Fruit fly (Drosophila melanogaster) whole organism, embryonic: ENCODE data around the gene CG8379.

ENCODE experiments used
- Abd-B ChIP-seq: fragments of 200-800 bp; sonication (Bioruptor generic); optimal IDR thresholded peaks from 2 replicates; lab custom pipeline; 2018; ENCODE audit warnings: missing biosample characterization, mild to moderate bottlenecking, missing genetic modification characterization, moderate library complexity
- Asciz ChIP-seq: fragments of 200-800 bp; sonication (Bioruptor generic); optimal IDR thresholded peaks from 2 replicates; lab custom pipeline; 2017; ENCODE audit warnings: missing biosample characterization, mild to moderate bottlenecking, missing genetic modification characterization, missing genetic modification reagents
- CG11696 ChIP-seq: fragments of 200-800 bp; sonication (Bioruptor generic); IDR thresholded peaks from 2 replicates; pipeline ENCODE4 v1.3.6; 2022; ENCODE audit warnings: missing biosample characterization, missing genetic modification characterization
- CG12071 ChIP-seq: fragments of 200-800 bp; sonication (Bioruptor generic); optimal IDR thresholded peaks from 3 replicates; lab custom pipeline; 2018; ENCODE audit warnings: missing biosample characterization, mild to moderate bottlenecking, missing genetic modification characterization
- CG12155 ChIP-seq: fragments of 200-800 bp; sonication (Bioruptor generic); optimal IDR thresholded peaks from 3 replicates; lab custom pipeline; 2016; ENCODE audit warnings: missing biosample characterization, missing genetic modification characterization
- CG12236 ChIP-seq: fragments of 200-800 bp; sonication (Bioruptor generic); optimal IDR thresholded peaks from 2 replicates; lab custom pipeline; 2016; ENCODE audit warnings: missing biosample characterization, missing genetic modification characterization
- CG13123 ChIP-seq: fragments of 200-800 bp; sonication (Bioruptor generic); optimal IDR thresholded peaks from 2 replicates; lab custom pipeline; 2016; ENCODE audit warnings: missing biosample characterization, missing genetic modification characterization
- CG14965 ChIP-seq: fragments of 200-800 bp; sonication (Bioruptor generic); optimal IDR thresholded peaks from 2 replicates; lab custom pipeline; 2016; ENCODE audit warnings: missing biosample characterization, missing genetic modification characterization, borderline replicate concordance
- CG15479 ChIP-seq: fragments of 200-800 bp; sonication (Bioruptor generic); optimal IDR thresholded peaks from 3 replicates; lab custom pipeline; 2019; ENCODE audit warnings: missing biosample characterization, mild to moderate bottlenecking, missing genetic modification characterization, moderate library complexity
- CG16779 ChIP-seq: fragments of 200-800 bp; sonication (Bioruptor generic); IDR thresholded peaks from 2 replicates; pipeline ENCODE4 v1.3.6; 2022; ENCODE audit warnings: missing biosample characterization, missing genetic modification characterization
- CG16863 ChIP-seq: fragments of 200-800 bp; sonication (Bioruptor generic); optimal IDR thresholded peaks from 3 replicates; lab custom pipeline; 2016; ENCODE audit warnings: missing biosample characterization, missing genetic modification characterization
- CG17359 ChIP-seq: fragments of 200-800 bp; sonication (Bioruptor generic); optimal IDR thresholded peaks from 3 replicates; lab custom pipeline; 2018; ENCODE audit warnings: missing biosample characterization, mild to moderate bottlenecking, missing genetic modification characterization, moderate library complexity
- CG17612 ChIP-seq: fragments of 200-800 bp; sonication (Bioruptor generic); IDR thresholded peaks from 2 replicates; pipeline ENCODE4 v1.3.6; 2022; ENCODE audit warnings: missing biosample characterization, missing genetic modification characterization
- CG2712 ChIP-seq: fragments of 200-800 bp; optimal IDR thresholded peaks from 3 replicates; lab custom pipeline; 2019; ENCODE audit warnings: missing biosample characterization, mild to moderate bottlenecking, missing genetic modification characterization, moderate library complexity
- CG2889 ChIP-seq: fragments of 200-800 bp; sonication (Bioruptor generic); IDR thresholded peaks from 3 replicates; pipeline ENCODE4 v1.3.6; 2022; ENCODE audit warnings: missing biosample characterization, missing genetic modification characterization
- CG32532 ChIP-seq: fragments of 200-800 bp; sonication (Bioruptor generic); IDR thresholded peaks from 2 replicates; pipeline ENCODE4 v1.3.6; 2022; ENCODE audit warnings: missing biosample characterization, missing genetic modification characterization
- CG3407 ChIP-seq: fragments of 200-800 bp; sonication (Bioruptor generic); optimal IDR thresholded peaks from 2 replicates; lab custom pipeline; 2018; ENCODE audit warnings: missing biosample characterization, mild to moderate bottlenecking, missing genetic modification characterization
- CG3838 ChIP-seq: fragments of 200-800 bp; sonication (Bioruptor generic); optimal IDR thresholded peaks from 3 replicates; lab custom pipeline; 2016; ENCODE audit warnings: missing biosample characterization, missing genetic modification characterization
- CG8290 ChIP-seq, 3 experiments: fragments of 200-800 bp; sonication (Bioruptor generic); optimal IDR thresholded peaks; 2 replicates each; lab custom pipeline; 2016 to 2019; ENCODE audit warnings: missing biosample characterization in 3 of 3, missing genetic modification characterization in 3 of 3, mild to moderate bottlenecking in 2 of 3, moderate library complexity in 1 of 3
- CG8765 ChIP-seq: fragments of 200-800 bp; sonication (Bioruptor generic); IDR thresholded peaks from 2 replicates; pipeline ENCODE4 v1.3.6; 2022; ENCODE audit warnings: missing biosample characterization, missing genetic modification characterization
- Dll ChIP-seq: fragments of 200-800 bp; sonication (Bioruptor generic); IDR thresholded peaks from 4 replicates; pipeline ENCODE4 v1.3.6; 2022; ENCODE audit warnings: missing biosample characterization, missing genetic modification characterization; ENCODE audit not compliant: partially characterized antibody
- Dref ChIP-seq: fragments of 200-800 bp; sonication (Bioruptor generic); IDR thresholded peaks from 2 replicates; pipeline ENCODE4 v1.3.6; 2022; ENCODE audit warnings: missing biosample characterization, missing genetic modification characterization
- Elba2 ChIP-seq: fragments of 200-800 bp; sonication (Bioruptor generic); optimal IDR thresholded peaks from 3 replicates; lab custom pipeline; 2016; ENCODE audit warnings: missing biosample characterization, missing genetic modification characterization
- Ets97D ChIP-seq: fragments of 200-800 bp; sonication (Bioruptor generic); optimal IDR thresholded peaks from 3 replicates; lab custom pipeline; 2016; ENCODE audit warnings: missing biosample characterization, missing genetic modification characterization
- GATAe ChIP-seq: fragments of 200-800 bp; sonication (Bioruptor generic); conservative IDR thresholded peaks from 2 replicates; pipeline ENCODE4 v1.3.6; 2022; ENCODE audit warnings: missing biosample characterization, missing genetic modification characterization
- Gug ChIP-seq: fragments of 200-800 bp; sonication (Bioruptor generic); IDR thresholded peaks from 4 replicates; pipeline ENCODE4 v1.3.6; 2022; ENCODE audit warnings: missing biosample characterization, missing genetic modification characterization
- HmgD ChIP-seq: fragments of 200-800 bp; sonication (Bioruptor generic); optimal IDR thresholded peaks from 3 replicates; lab custom pipeline; 2016; ENCODE audit warnings: missing biosample characterization, missing genetic modification characterization
- Hr39 ChIP-seq: fragments of >200 bp; optimal IDR thresholded peaks from 2 replicates; lab custom pipeline; 2017
- Jarid2 ChIP-seq: fragments of 200-800 bp; sonication (Bioruptor generic); optimal IDR thresholded peaks from 3 replicates; lab custom pipeline; 2017; ENCODE audit warnings: mild to moderate bottlenecking, missing biosample characterization, missing genetic modification reagents, missing genetic modification characterization
- Lim3 ChIP-seq: fragments of 200-800 bp; sonication (Bioruptor generic); IDR thresholded peaks from 2 replicates; pipeline ENCODE4 v1.3.6; 2022; ENCODE audit warnings: missing biosample characterization, missing genetic modification characterization
- NC2α ChIP-seq: fragments of 200-800 bp; sonication (Bioruptor generic); optimal IDR thresholded peaks from 2 replicates; lab custom pipeline; 2016; ENCODE audit warnings: missing biosample characterization, missing genetic modification characterization
- NC2β ChIP-seq: fragments of 200-800 bp; sonication (Bioruptor generic); optimal IDR thresholded peaks from 2 replicates; lab custom pipeline; 2016; ENCODE audit warnings: missing biosample characterization, missing genetic modification characterization
- Poxn ChIP-seq: fragments of 200-800 bp; sonication (Bioruptor generic); IDR thresholded peaks from 2 replicates; pipeline ENCODE4 v1.3.6; 2022; ENCODE audit warnings: missing biosample characterization, missing genetic modification characterization
- bbx ChIP-seq: fragments of 200-800 bp; sonication (Bioruptor generic); IDR thresholded peaks from 2 replicates; pipeline ENCODE4 v1.3.6; 2022; ENCODE audit warnings: missing biosample characterization, missing genetic modification characterization; ENCODE audit not compliant: partially characterized antibody
- bcd ChIP-seq: fragments of 200-800 bp; sonication (Bioruptor generic); optimal IDR thresholded peaks from 2 replicates; lab custom pipeline; 2017; ENCODE audit warnings: missing biosample characterization, mild to moderate bottlenecking, missing genetic modification characterization
- cas ChIP-seq: fragments of 200-800 bp; sonication (Bioruptor generic); IDR thresholded peaks from 2 replicates; pipeline ENCODE4 v1.3.6; 2022; ENCODE audit warnings: missing biosample characterization, missing genetic modification characterization
- dmrt11E ChIP-seq: fragments of 200-800 bp; sonication (Bioruptor generic); optimal IDR thresholded peaks from 3 replicates; lab custom pipeline; 2018; ENCODE audit warnings: missing biosample characterization, mild to moderate bottlenecking, missing genetic modification characterization, moderate library complexity
- eyg ChIP-seq: fragments of 200-800 bp; sonication (Bioruptor generic); optimal IDR thresholded peaks from 3 replicates; lab custom pipeline; 2016; ENCODE audit warnings: missing biosample characterization, missing genetic modification characterization
- h ChIP-seq: fragments of >200 bp; optimal IDR thresholded peaks from 2 replicates; lab custom pipeline; 2017
- ind ChIP-seq: fragments of 200-800 bp; sonication (Bioruptor generic); optimal IDR thresholded peaks from 3 replicates; lab custom pipeline; 2016; ENCODE audit warnings: missing biosample characterization, missing genetic modification characterization
- kni ChIP-seq: fragments of 200-800 bp; sonication (Bioruptor generic); optimal IDR thresholded peaks from 3 replicates; lab custom pipeline; 2017; ENCODE audit warnings: mild to moderate bottlenecking, missing biosample characterization, missing genetic modification reagents, missing genetic modification characterization
- knrl ChIP-seq: fragments of 200-800 bp; sonication (Bioruptor generic); IDR thresholded peaks from 3 replicates; pipeline ENCODE4 v1.3.6; 2022; ENCODE audit warnings: missing biosample characterization, missing genetic modification characterization; ENCODE audit not compliant: partially characterized antibody
- mam ChIP-seq: fragments of 200-800 bp; sonication (Bioruptor generic); optimal IDR thresholded peaks from 3 replicates; lab custom pipeline; 2016; ENCODE audit warnings: missing biosample characterization, missing genetic modification characterization
- nerfin-1 ChIP-seq: fragments of 200-800 bp; sonication (Bioruptor generic); optimal IDR thresholded peaks from 3 replicates; lab custom pipeline; 2019; ENCODE audit warnings: missing biosample characterization, mild to moderate bottlenecking, missing genetic modification characterization, moderate library complexity
- onecut ChIP-seq: fragments of 200-800 bp; sonication (Bioruptor generic); IDR thresholded peaks from 2 replicates; pipeline ENCODE4 v1.3.6; 2022; ENCODE audit warnings: missing biosample characterization, missing genetic modification characterization
- psq ChIP-seq: fragments of 200-800 bp; sonication (Bioruptor generic); optimal IDR thresholded peaks from 2 replicates; lab custom pipeline; 2017; ENCODE audit warnings: missing biosample characterization, missing genetic modification characterization
- repo ChIP-seq: fragments of 200-800 bp; sonication (Bioruptor generic); optimal IDR thresholded peaks from 2 replicates; lab custom pipeline; 2016; ENCODE audit warnings: missing biosample characterization, missing genetic modification characterization
- sens ChIP-seq: fragments of 200-800 bp; sonication (Bioruptor generic); peaks from one replicate; lab custom pipeline; 2016; ENCODE audit warnings: missing biosample characterization, missing genetic modification characterization
- sr ChIP-seq: fragments of 200-800 bp; sonication (Bioruptor generic); IDR thresholded peaks from 3 replicates; pipeline ENCODE4 v1.3.6; 2022; ENCODE audit warnings: missing biosample characterization, missing genetic modification characterization
- tin ChIP-seq: fragments of 200-800 bp; sonication (Bioruptor generic); optimal IDR thresholded peaks from 3 replicates; lab custom pipeline; 2016; ENCODE audit warnings: missing biosample characterization, missing genetic modification characterization
- wdn ChIP-seq: fragments of 200-800 bp; sonication (Bioruptor generic); IDR thresholded peaks from 2 replicates; pipeline ENCODE4 v1.3.6; 2022; ENCODE audit warnings: missing biosample characterization, missing genetic modification characterization
- zfh2 ChIP-seq: fragments of 200-800 bp; sonication (Bioruptor generic); optimal IDR thresholded peaks from 2 replicates; lab custom pipeline; 2016; ENCODE audit warnings: missing biosample characterization, missing genetic modification characterization

Gene CG8379

DNA sequence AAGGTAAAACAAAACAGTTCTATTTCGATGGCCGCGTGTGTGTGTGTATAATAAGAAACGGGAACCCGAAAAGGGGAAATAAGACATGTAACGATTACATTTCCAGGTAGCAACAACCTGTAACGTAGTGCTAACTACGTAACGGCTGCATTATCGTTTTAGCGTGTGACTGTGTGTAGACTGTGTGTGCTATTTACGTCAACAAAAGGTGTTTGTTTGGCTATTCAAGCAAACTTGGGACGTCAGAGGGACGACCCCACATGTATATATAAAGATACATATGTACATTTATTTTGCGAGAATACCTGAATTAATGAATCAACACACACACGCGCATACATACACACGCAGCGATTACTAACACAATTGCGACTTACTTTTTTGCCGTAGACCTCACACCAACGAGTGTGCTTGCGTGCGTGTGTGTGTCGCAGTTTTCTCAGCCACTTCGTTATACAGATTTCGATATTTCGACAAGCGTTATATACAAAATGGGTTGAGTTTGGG is 4.6 kb upstream of the CG8379 start (continued):
- TF ChIP-seq onecut (GFP tag; lab: Robert Waterston, UW) (peak; percentile 4; the same call in 1 of the 2 replicates), dmrt11E (tag; lab: Kevin White, UChicago) (peak; percentile 16), Lim3 (GFP tag; lab: Robert Waterston, UW) (no peak), CG17612 (no peak), nerfin-1 (tag; lab: Kevin White, UChicago) (no peak), CG13123 (no peak), Jarid2 (GFP tag; lab: Kevin White, UChicago) (peak; percentile 14), CG15479 (GFP tag; lab: Kevin White, UChicago) (peak; percentile 83), mam (GFP tag; lab: Kevin White, UChicago) (peak; percentile 3), cas (no peak), CG12071 (peak; percentile 48), CG14965 (GFP tag; lab: Kevin White, UChicago) (no peak), Asciz (GFP tag; lab: Kevin White, UChicago) (no peak), CG16779 (GFP tag; lab: Robert Waterston, UW) (0 out of 2 replicates have a peak, but pooled peaks have one; percentile 38), HmgD (GFP tag; lab: Kevin White, UChicago) (no peak), Abd-B (no peak), Poxn (no peak), wdn (GFP tag; lab: Robert Waterston, UW) (peak; percentile 46; the same call in 1 of the 2 replicates), CG12155 (no peak), Ets97D (no peak), Gug (GFP tag; lab: Robert Waterston, UW) (no peak), CG3838 (GFP tag; lab: Kevin White, UChicago) (no peak), CG8290 (GFP tag; optimal IDR thresholded peaks at IDR 0.05; lab: Kevin White, UChicago) (no peak), CG8290 (tag; optimal IDR thresholded peaks at IDR 0.05; lab: Kevin White, UChicago) (peak in 1 of 2 experiments; percentile 81), Elba2 (peak; percentile 60), CG11696 (GFP tag; lab: Robert Waterston, UW) (peak; percentile 84), knrl (no peak), NC2β (GFP tag; lab: Kevin White, UChicago) (no peak), kni (peak; percentile 26), CG12236 (GFP tag; lab: Kevin White, UChicago) (no peak), CG2889 (GFP tag; lab: Robert Waterston, UW) (no peak), Dll (GFP tag; lab: Robert Waterston, UW) (no peak), CG32532 (GFP tag; lab: Robert Waterston, UW) (peak; percentile 33; the same call in 1 of the 2 replicates), NC2α (GFP tag; lab: Kevin White, UChicago) (peak; percentile 46), ind (GFP tag; lab: Kevin White, UChicago) (no peak), bbx (GFP tag; lab: Robert Waterston, UW) (no peak), CG2712 (no peak), zfh2 (GFP tag; lab: Kevin White, UChicago) (no peak), sr (GFP tag; lab: Robert Waterston, UW) (no peak), Dref (GFP tag; lab: Robert Waterston, UW) (no peak), sens (GFP tag; lab: Kevin White, UChicago) (peak; percentile 90), CG16863 (peak; percentile 43), CG8765 (GFP tag; lab: Robert Waterston, UW) (no peak), CG3407 (GFP tag; lab: Kevin White, UChicago) (no peak), CG17359 (tag; lab: Kevin White, UChicago) (no peak), eyg (GFP tag; lab: Kevin White, UChicago) (no peak), tin (GFP tag; lab: Kevin White, UChicago) (no peak), h (lab: Kevin White, UChicago) (no peak), repo (GFP tag; lab: Kevin White, UChicago) (no peak), bcd (peak; percentile 16), psq (GFP tag; lab: Kevin White, UChicago) (no peak), GATAe (GFP tag; lab: Robert Waterston, UW) (no peak), Hr39 (lab: Kevin White, UChicago) (no peak)
